Fruit fly (Drosophila melanogaster) whole organism, pupa: ENCODE measurements around the gene Tps1.

Experiments used
- CG10348 ChIP-seq: fragments of 200-800 bp; sonication (Bioruptor generic); IDR thresholded peaks from 2 replicates; pipeline ENCODE4 v1.3.6; 2022; ENCODE audit warnings: missing biosample characterization, missing genetic modification characterization
- CG12605 ChIP-seq: fragments of 200-800 bp; sonication (Bioruptor generic); IDR thresholded peaks from 2 replicates; pipeline ENCODE4 v1.3.6; 2022; ENCODE audit warnings: missing biosample characterization, missing genetic modification characterization
- CG13204 ChIP-seq: fragments of 200-800 bp; sonication (Bioruptor generic); optimal IDR thresholded peaks from 2 replicates; lab custom pipeline; 2018; ENCODE audit warnings: missing biosample characterization, mild to moderate bottlenecking, missing genetic modification characterization, moderate library complexity
- CG14655 ChIP-seq: fragments of 200-800 bp; sonication (Bioruptor generic); optimal IDR thresholded peaks from 3 replicates; lab custom pipeline; 2017; ENCODE audit warnings: mild to moderate bottlenecking, missing biosample characterization, missing genetic modification reagents, missing genetic modification characterization
- CG15710 ChIP-seq: fragments of 200-800 bp; sonication (Bioruptor generic); optimal IDR thresholded peaks from 2 replicates; lab custom pipeline; 2018; ENCODE audit warnings: missing biosample characterization, mild to moderate bottlenecking, missing genetic modification characterization, moderate library complexity
- CG17806 ChIP-seq: fragments of 200-800 bp; sonication (Bioruptor generic); optimal IDR thresholded peaks from 2 replicates; lab custom pipeline; 2018; ENCODE audit warnings: missing biosample characterization, mild to moderate bottlenecking, missing genetic modification characterization, moderate library complexity
- CG32121 ChIP-seq: fragments of 200-800 bp; sonication (Bioruptor generic); IDR thresholded peaks from 2 replicates; pipeline ENCODE4 v1.3.6; 2022; ENCODE audit warnings: missing biosample characterization, missing genetic modification characterization
- CG34367 ChIP-seq: fragments of 200-800 bp; sonication (Bioruptor generic); optimal IDR thresholded peaks from 2 replicates; lab custom pipeline; 2018; ENCODE audit warnings: missing biosample characterization, mild to moderate bottlenecking, missing genetic modification characterization
- CG4496 ChIP-seq: fragments of 200-800 bp; sonication (Bioruptor generic); IDR thresholded peaks from 3 replicates; pipeline ENCODE4 v1.3.6; 2022; ENCODE audit warnings: missing biosample characterization, missing genetic modification characterization
- CG8159 ChIP-seq: fragments of 200-800 bp; sonication (Bioruptor generic); optimal IDR thresholded peaks from 3 replicates; lab custom pipeline; 2018; ENCODE audit warnings: missing biosample characterization, mild to moderate bottlenecking, missing genetic modification characterization, moderate library complexity
- CG8301 ChIP-seq: fragments of 200-800 bp; sonication (Bioruptor generic); optimal IDR thresholded peaks from 2 replicates; lab custom pipeline; 2018; ENCODE audit warnings: missing biosample characterization, mild to moderate bottlenecking, missing genetic modification characterization
- CG9948 ChIP-seq: fragments of 200-800 bp; sonication (Bioruptor generic); optimal IDR thresholded peaks from 2 replicates; lab custom pipeline; 2018; ENCODE audit warnings: missing biosample characterization, mild to moderate bottlenecking, missing genetic modification characterization, moderate library complexity
- D1 ChIP-seq: fragments of 200-800 bp; sonication (Bioruptor generic); optimal IDR thresholded peaks from 2 replicates; lab custom pipeline; 2018; ENCODE audit warnings: missing biosample characterization, mild to moderate bottlenecking, missing genetic modification characterization, moderate library complexity
- EcR ChIP-seq: fragments of 200-800 bp; sonication (Bioruptor generic); optimal IDR thresholded peaks from 3 replicates; lab custom pipeline; 2019; ENCODE audit warnings: missing biosample characterization, missing genetic modification characterization, mild to moderate bottlenecking, moderate library complexity, missing genetic modification reagents
- Ets98B ChIP-seq: fragments of 200-800 bp; sonication (Bioruptor generic); IDR thresholded peaks from 2 replicates; pipeline ENCODE4 v1.3.6; 2022; ENCODE audit warnings: missing biosample characterization, missing genetic modification characterization
- Pif1A ChIP-seq: fragments of 200-800 bp; sonication (Bioruptor generic); optimal IDR thresholded peaks from 3 replicates; lab custom pipeline; 2016; ENCODE audit warnings: missing biosample characterization, missing genetic modification characterization
- Pif1B ChIP-seq: fragments of 200-800 bp; sonication (Bioruptor generic); optimal IDR thresholded peaks from 3 replicates; lab custom pipeline; 2016; ENCODE audit warnings: missing biosample characterization, missing genetic modification characterization
- Snoo ChIP-seq: fragments of 200-800 bp; sonication (Bioruptor generic); optimal IDR thresholded peaks from 3 replicates; lab custom pipeline; 2017; ENCODE audit warnings: missing biosample characterization, mild to moderate bottlenecking, missing genetic modification characterization, inconsistent platforms
- fd96Ca ChIP-seq: fragments of 200-800 bp; sonication (Bioruptor generic); IDR thresholded peaks from 3 replicates; pipeline ENCODE4 v1.3.6; 2022; ENCODE audit warnings: missing biosample characterization, missing genetic modification characterization
- gl ChIP-seq: fragments of 200-800 bp; sonication (Bioruptor generic); optimal IDR thresholded peaks from 2 replicates; lab custom pipeline; 2018; ENCODE audit warnings: missing biosample characterization, mild to moderate bottlenecking, missing genetic modification characterization
- rn ChIP-seq: fragments of 200-800 bp; sonication (Bioruptor generic); IDR thresholded peaks from 2 replicates; pipeline ENCODE4 v1.3.6; 2022; ENCODE audit warnings: missing biosample characterization, missing genetic modification characterization

The Tps1 gene

dm6 chr2L:4416903-4417302, 28.8 kb downstream of the Tps1 start:
- peak; percentile 59 for TF ChIP-seq CG17806 (tag; lab: Kevin White, UChicago)
- no peak for TF ChIP-seq CG10348 (GFP tag; lab: Robert Waterston, UW)
- peak; percentile 74 for TF ChIP-seq CG8159
- peak; percentile 5 for TF ChIP-seq Pif1B (GFP tag; lab: Kevin White, UChicago)
- no peak for TF ChIP-seq CG13204 (GFP tag; lab: Kevin White, UChicago)
- peak; percentile 51 for TF ChIP-seq CG34367
- no peak for TF ChIP-seq gl
- peak; percentile 56; the same call in 1 of the 2 replicates for TF ChIP-seq CG32121
- no peak for TF ChIP-seq rn (GFP tag; lab: Robert Waterston, UW)
- peak; percentile 0 for TF ChIP-seq Pif1A
- TF ChIP-seq CG14655 (GFP tag; lab: Kevin White, UChicago): peak; percentile 48
- TF ChIP-seq EcR (GFP tag; lab: Kevin White, UChicago): no peak
- peak; percentile 58 for TF ChIP-seq CG15710 (tag; lab: Kevin White, UChicago)
- 0 out of 3 replicates have a peak, but pooled peaks have one; percentile 32 for TF ChIP-seq fd96Ca (GFP tag; lab: Robert Waterston, UW)
- TF ChIP-seq CG9948 (tag; lab: Kevin White, UChicago): peak; percentile 52
- TF ChIP-seq Snoo: no peak
- peak; percentile 35 for TF ChIP-seq CG8301 (tag; lab: Kevin White, UChicago)
- peak; percentile 27; the same call in 1 of the 2 replicates for TF ChIP-seq Ets98B (GFP tag; lab: Robert Waterston, UW)
- peak; percentile 64; the same call in 1 of the 3 replicates for TF ChIP-seq CG4496 (GFP tag; lab: Robert Waterston, UW)
- TF ChIP-seq CG12605 (GFP tag; lab: Robert Waterston, UW): no peak
- TF ChIP-seq D1 (tag; lab: Kevin White, UChicago): no peak

- TF ChIP-seq CG12605 (GFP tag; lab: Robert Waterston, UW) (peak; percentile 49), CG4496 (GFP tag; lab: Robert Waterston, UW) (peak; percentile 39; the same call in 1 of the 3 replicates), fd96Ca (GFP tag; lab: Robert Waterston, UW) (peak; percentile 25; the same call in 1 of the 3 replicates), Pif1B (GFP tag; lab: Kevin White, UChicago) (no peak)
- TF ChIP-seq, all 21 proteins: peak for 3
Observed at dm6 chr2L:4417982-4418381, 29.9 kb downstream of the Tps1 start.

- TF ChIP-seq CG32121: no peak
- TF ChIP-seq CG4496 (GFP tag; lab: Robert Waterston, UW): 0 out of 3 replicates have a peak, but pooled peaks have one; percentile 9
Observed at dm6 chr2L:4418819-4419218, 30.7 kb downstream of the Tps1 start.

- TF ChIP-seq Ets98B (GFP tag; lab: Robert Waterston, UW) (no peak), CG14655 (GFP tag; lab: Kevin White, UChicago) (no peak)
Observed at dm6 chr2L:4422154-4422553, 34.0 kb downstream of the Tps1 start.

- TF ChIP-seq CG17806 (tag; lab: Kevin White, UChicago) (no peak), CG10348 (GFP tag; lab: Robert Waterston, UW) (no peak)
Observed at dm6 chr2L:4433608-4434007, 45.5 kb downstream of the Tps1 start, which contains the start of the genes CG34177 and CG34178. Gene CG34177, plus strand, starts transcription at chr2L:4433908. Gene CG34178, plus strand, starts transcription at chr2L:4433908.

- TF ChIP-seq rn (GFP tag; lab: Robert Waterston, UW) (no peak), CG13204 (GFP tag; lab: Kevin White, UChicago) (no peak), CG34367 (no peak), Pif1B (GFP tag; lab: Kevin White, UChicago) (no peak), Snoo (no peak), CG8159 (no peak), CG10348 (GFP tag; lab: Robert Waterston, UW) (no peak), Pif1A (no peak), CG8301 (tag; lab: Kevin White, UChicago) (no peak), CG12605 (GFP tag; lab: Robert Waterston, UW) (no peak), CG14655 (GFP tag; lab: Kevin White, UChicago) (no peak), CG17806 (tag; lab: Kevin White, UChicago) (no peak), CG15710 (tag; lab: Kevin White, UChicago) (no peak), Ets98B (GFP tag; lab: Robert Waterston, UW) (no peak), gl (no peak), fd96Ca (GFP tag; lab: Robert Waterston, UW) (no peak), CG32121 (no peak), EcR (GFP tag; lab: Kevin White, UChicago) (no peak)
- TF ChIP-seq, all 21 proteins: peak for 0
Observed at dm6 chr2L:4437487-4437886, 49.4 kb downstream of the Tps1 start, which contains the start of gene CG43056. Gene CG43056, plus strand, starts transcription at chr2L:4437787.
